Fruit fly (Drosophila melanogaster): ENCODE measurements around the gene Ctu2.

Gene Ctu2

DNA sequence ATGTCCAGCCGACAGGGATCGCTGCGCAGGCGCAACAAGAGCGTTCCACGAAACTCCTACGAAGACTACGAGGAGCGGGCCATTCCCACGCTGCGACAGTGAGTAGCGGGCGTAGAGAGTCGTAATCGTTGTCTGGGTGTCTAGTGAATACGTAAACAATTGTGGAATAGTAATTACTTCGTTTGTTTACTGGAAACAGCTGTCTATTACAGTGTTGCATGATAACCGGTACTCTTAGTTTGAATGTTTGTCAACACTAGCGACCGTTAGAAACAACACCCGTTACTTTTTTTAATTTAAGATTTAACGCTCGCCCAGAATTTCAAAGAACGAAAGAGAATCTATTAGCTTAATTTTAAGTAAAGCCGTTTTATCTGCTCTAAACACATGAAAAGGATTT lies 37.0 kb upstream of the Ctu2 start, which contains the start of gene CG10165:
TSS of gene CG10165 (minus strand) at position 214 of the 400 bp plus-strand sequence.
- TF ChIP-seq Snoo (tag; optimal IDR thresholded peaks at IDR 0.05) (no peak), CG12605 (GFP tag; IDR thresholded peaks at IDR 0.05) (no peak), Ets98B (GFP tag; IDR thresholded peaks at IDR 0.05) (no peak), CG10348 (GFP tag; IDR thresholded peaks at IDR 0.05) (no peak), rn (GFP tag; IDR thresholded peaks at IDR 0.05) (no peak), fd96Ca (GFP tag; IDR thresholded peaks at IDR 0.05) (no peak), Pif1A (GFP tag; optimal IDR thresholded peaks at IDR 0.05) (no peak), D1 (tag; optimal IDR thresholded peaks at IDR 0.05) (no peak), CG14655 (GFP tag; optimal IDR thresholded peaks at IDR 0.05) (no peak), CG4496 (GFP tag; IDR thresholded peaks at IDR 0.05) (no peak), EcR (GFP tag; optimal IDR thresholded peaks at IDR 0.05) (no peak), CG9948 (tag; optimal IDR thresholded peaks at IDR 0.05) (no peak), CG34367 (tag; optimal IDR thresholded peaks at IDR 0.05) (no peak), CG8159 (tag; optimal IDR thresholded peaks at IDR 0.05) (no peak), CG32121 (GFP tag; IDR thresholded peaks at IDR 0.05) (no peak), CG15710 (tag; optimal IDR thresholded peaks at IDR 0.05) (no peak), CG13204 (GFP tag; optimal IDR thresholded peaks at IDR 0.05) (no peak), CG17806 (tag; optimal IDR thresholded peaks at IDR 0.05) (no peak)

DNA sequence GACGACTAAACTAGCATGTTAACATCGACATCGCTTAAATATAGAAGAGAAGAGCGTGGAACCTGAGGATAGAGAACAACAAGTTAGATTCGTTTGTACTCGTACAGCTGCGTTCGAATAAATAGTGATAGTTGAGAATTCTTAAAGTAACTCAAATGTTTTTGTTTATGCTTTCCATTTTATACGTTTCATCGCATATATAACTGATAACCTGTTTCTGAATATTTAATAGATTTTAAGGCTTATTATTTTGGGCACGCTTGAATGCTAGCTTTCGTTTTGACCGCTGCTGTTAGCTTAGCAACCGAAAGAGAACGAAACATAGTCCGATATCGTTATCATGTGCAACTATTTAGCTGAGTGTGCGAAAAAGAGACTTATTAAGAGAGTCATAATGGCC lies 35.3 kb upstream of the Ctu2 start:
- TF ChIP-seq CG32121 (GFP tag; IDR thresholded peaks at IDR 0.05) (peak; percentile 99), Snoo (tag; optimal IDR thresholded peaks at IDR 0.05) (peak; percentile 70), CG8159 (tag; optimal IDR thresholded peaks at IDR 0.05) (peak; percentile 94), CG17806 (tag; optimal IDR thresholded peaks at IDR 0.05) (peak; percentile 97), CG12605 (GFP tag; IDR thresholded peaks at IDR 0.05) (peak; percentile 99), CG14655 (GFP tag; optimal IDR thresholded peaks at IDR 0.05) (peak; percentile 99), fd96Ca (GFP tag; IDR thresholded peaks at IDR 0.05) (peak; percentile 99), CG4496 (GFP tag; IDR thresholded peaks at IDR 0.05) (peak; percentile 99), D1 (tag; optimal IDR thresholded peaks at IDR 0.05) (no peak), Pif1A (GFP tag; optimal IDR thresholded peaks at IDR 0.05) (peak; percentile 98), EcR (GFP tag; optimal IDR thresholded peaks at IDR 0.05) (peak; percentile 30), Ets98B (GFP tag; IDR thresholded peaks at IDR 0.05) (peak; percentile 99), CG13204 (GFP tag; optimal IDR thresholded peaks at IDR 0.05) (peak; percentile 88), rn (GFP tag; IDR thresholded peaks at IDR 0.05) (peak; percentile 97), gl (tag; optimal IDR thresholded peaks at IDR 0.05) (peak; percentile 91), CG15710 (tag; optimal IDR thresholded peaks at IDR 0.05) (peak; percentile 97), CG9948 (tag; optimal IDR thresholded peaks at IDR 0.05) (peak; percentile 97), Pif1B (GFP tag; optimal IDR thresholded peaks at IDR 0.05) (peak; percentile 98), CG10348 (GFP tag; IDR thresholded peaks at IDR 0.05) (peak; percentile 96), CG34367 (tag; optimal IDR thresholded peaks at IDR 0.05) (peak; percentile 95), CG8301 (tag; optimal IDR thresholded peaks at IDR 0.05) (peak; percentile 100)

DNA sequence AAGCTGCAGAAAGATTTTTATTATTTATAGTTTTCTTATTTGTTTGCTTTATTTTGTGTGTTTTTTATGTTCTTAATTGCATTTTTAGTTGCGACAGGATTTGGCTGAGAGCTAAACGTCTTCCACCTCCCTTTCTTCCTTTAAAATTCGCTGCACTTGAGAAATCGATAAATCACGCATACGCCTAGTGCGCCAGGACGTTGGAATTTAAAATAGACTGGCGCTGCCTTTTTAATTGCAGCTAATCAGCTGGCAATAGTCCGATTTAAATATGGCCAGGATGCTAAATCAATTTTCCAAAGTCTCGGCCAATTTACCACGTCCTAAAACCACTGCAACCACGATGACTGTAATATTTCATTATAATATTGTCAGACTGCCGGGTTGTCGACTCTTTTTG lies 33.8 kb upstream of the Ctu2 start:
- TF ChIP-seq gl (tag; optimal IDR thresholded peaks at IDR 0.05), result no peak
- no peak for TF ChIP-seq D1 (tag; optimal IDR thresholded peaks at IDR 0.05)
- no peak for TF ChIP-seq CG9948 (tag; optimal IDR thresholded peaks at IDR 0.05)
- TF ChIP-seq CG17806 (tag; optimal IDR thresholded peaks at IDR 0.05), result no peak
- TF ChIP-seq CG13204 (GFP tag; optimal IDR thresholded peaks at IDR 0.05), result no peak
- no peak for TF ChIP-seq CG12605 (GFP tag; IDR thresholded peaks at IDR 0.05)

DNA sequence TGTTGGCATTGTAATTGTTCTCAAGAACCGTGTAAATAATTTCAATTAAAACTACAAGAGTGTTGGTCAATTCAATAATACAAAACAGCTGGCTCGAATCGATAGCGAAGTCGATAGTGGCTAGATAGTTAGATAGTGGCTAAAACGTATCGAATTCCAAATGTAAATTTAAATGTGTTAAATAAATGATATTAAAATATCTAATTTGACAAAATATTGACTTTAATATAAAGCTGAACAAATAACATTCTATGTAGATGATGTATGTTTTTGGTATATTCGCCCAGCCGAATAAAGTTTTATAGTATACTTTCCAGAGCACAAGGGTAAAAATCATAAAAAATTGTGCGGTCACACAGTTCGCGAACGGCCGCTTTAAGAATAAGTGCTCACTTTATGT lies 33.3 kb upstream of the Ctu2 start, which contains the start of the genes Dpm1 and CG10137:
TSS of gene Dpm1 (minus strand) at position 53 of the 400 bp plus-strand sequence.
TSS of gene CG10137 (plus strand) at position 371 of the 400 bp plus-strand sequence.
- TF ChIP-seq fd96Ca (GFP tag; IDR thresholded peaks at IDR 0.05) (no peak), CG9948 (tag; optimal IDR thresholded peaks at IDR 0.05) (no peak), CG13204 (GFP tag; optimal IDR thresholded peaks at IDR 0.05) (no peak), CG8159 (tag; optimal IDR thresholded peaks at IDR 0.05) (no peak), CG8301 (tag; optimal IDR thresholded peaks at IDR 0.05) (no peak), Pif1B (GFP tag; optimal IDR thresholded peaks at IDR 0.05) (no peak), CG12605 (GFP tag; IDR thresholded peaks at IDR 0.05) (no peak), CG14655 (GFP tag; optimal IDR thresholded peaks at IDR 0.05) (no peak), CG32121 (GFP tag; IDR thresholded peaks at IDR 0.05) (no peak), CG17806 (tag; optimal IDR thresholded peaks at IDR 0.05) (no peak), rn (GFP tag; IDR thresholded peaks at IDR 0.05) (no peak), CG15710 (tag; optimal IDR thresholded peaks at IDR 0.05) (no peak), gl (tag; optimal IDR thresholded peaks at IDR 0.05) (no peak)

DNA sequence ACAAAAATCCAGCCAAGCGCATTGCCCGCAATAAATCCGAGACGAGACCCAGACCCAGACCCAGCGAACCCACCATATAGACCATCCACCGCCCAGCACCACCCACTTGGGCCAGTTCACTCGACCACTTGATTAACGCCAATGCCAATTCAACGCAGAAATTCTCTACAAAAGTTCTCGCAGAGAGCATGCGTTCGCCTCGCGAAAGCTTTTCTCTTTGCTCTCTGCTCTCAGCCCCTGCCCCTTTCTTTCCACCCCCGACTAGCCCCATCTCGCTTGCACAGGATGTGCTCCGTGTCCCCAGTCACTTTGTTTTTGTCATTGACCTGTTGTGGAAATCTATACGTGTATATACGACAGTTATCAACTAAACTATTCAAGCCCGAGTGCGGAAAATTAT lies 26.6 kb upstream of the Ctu2 start:
- TF ChIP-seq CG8159 (tag; optimal IDR thresholded peaks at IDR 0.05), result no peak
- TF ChIP-seq Pif1A (GFP tag; optimal IDR thresholded peaks at IDR 0.05), result no peak
- no peak for TF ChIP-seq CG4496 (GFP tag; IDR thresholded peaks at IDR 0.05)

DNA sequence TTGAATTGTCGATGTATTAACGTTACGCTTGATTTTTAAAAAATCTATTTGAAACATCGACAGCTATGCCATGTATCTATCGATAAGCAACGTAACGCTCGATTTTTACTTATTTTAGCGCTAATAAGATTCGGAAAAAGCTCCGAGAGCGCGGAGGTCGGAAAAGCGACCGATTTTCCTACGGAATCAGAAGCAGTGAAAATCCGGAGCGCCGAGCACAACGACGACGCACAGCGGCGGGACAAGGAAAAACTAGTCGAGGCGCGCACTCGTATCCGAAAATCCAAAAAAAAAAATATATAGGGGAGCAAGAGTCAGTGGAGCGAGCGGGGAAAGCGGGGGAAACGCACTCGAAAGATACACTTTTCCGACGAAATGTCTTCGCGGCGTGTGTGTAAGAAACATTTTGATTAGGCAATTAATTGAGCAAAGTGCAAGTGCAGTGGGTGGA lies 25.6 kb upstream of the Ctu2 start, which contains the start of gene CG10132:
TSS of gene CG10132 (plus strand) at position 189 of the 451 bp plus-strand sequence.
- TF ChIP-seq fd96Ca (GFP tag; IDR thresholded peaks at IDR 0.05) (peak; percentile 11; the same call in 1 of the 3 replicates), CG17806 (tag; optimal IDR thresholded peaks at IDR 0.05) (no peak), CG32121 (GFP tag; IDR thresholded peaks at IDR 0.05) (peak; percentile 44; the same call in 1 of the 2 replicates), CG15710 (tag; optimal IDR thresholded peaks at IDR 0.05) (no peak)

Measured in whole organism, pupa.